Fruit fly (Drosophila melanogaster): ENCODE results near the gene Desat2.

Gene Desat2

dm6 chr3R:12435948-12436347 is at the start of gene Desat2:
Desat2 (plus strand) TSS chr3R:12436248.
- no peak for TF ChIP-seq pan (optimal IDR thresholded peaks at IDR 0.05)
- no peak for TF ChIP-seq psq (optimal IDR thresholded peaks at IDR 0.05)
- TF ChIP-seq usp (GFP tag; optimal IDR thresholded peaks at IDR 0.05), result no peak
- TF ChIP-seq CG8478 (optimal IDR thresholded peaks at IDR 0.05), result no peak
- TF ChIP-seq EcR (GFP tag; optimal IDR thresholded peaks at IDR 0.05), result no peak
- TF ChIP-seq Dll (optimal IDR thresholded peaks at IDR 0.05), result no peak

- TF ChIP-seq CG8478 (optimal IDR thresholded peaks at IDR 0.05) (no peak), EcR (GFP tag; optimal IDR thresholded peaks at IDR 0.05) (no peak), usp (GFP tag; optimal IDR thresholded peaks at IDR 0.05) (no peak), pan (optimal IDR thresholded peaks at IDR 0.05) (no peak), psq (optimal IDR thresholded peaks at IDR 0.05) (no peak), Dll (optimal IDR thresholded peaks at IDR 0.05) (no peak)
Observed at dm6 chr3R:12386965-12387364, 49.1 kb upstream of the Desat2 start, which contains the start of gene CG33098. CG33098 (plus strand) TSS chr3R:12387188.

dm6 chr3R:12395880-12396279 is 40.2 kb upstream of the Desat2 start, which contains the start of the genes CG10096 and CG10097:
CG10096 (minus strand) TSS chr3R:12395980.
CG10097 (minus strand) TSS chr3R:12395980.
- no peak for TF ChIP-seq Dll (optimal IDR thresholded peaks at IDR 0.05)
- no peak for TF ChIP-seq CG8478 (optimal IDR thresholded peaks at IDR 0.05)
- TF ChIP-seq EcR (GFP tag; optimal IDR thresholded peaks at IDR 0.05), result no peak
- no peak for TF ChIP-seq usp (GFP tag; optimal IDR thresholded peaks at IDR 0.05)
- TF ChIP-seq psq (optimal IDR thresholded peaks at IDR 0.05), result no peak
- TF ChIP-seq pan (optimal IDR thresholded peaks at IDR 0.05), result no peak

dm6 chr3R:12398054-12398453 is 38.0 kb upstream of the Desat2 start:
- TF ChIP-seq usp (GFP tag; optimal IDR thresholded peaks at IDR 0.05) (no peak), pan (optimal IDR thresholded peaks at IDR 0.05) (no peak), EcR (GFP tag; optimal IDR thresholded peaks at IDR 0.05) (no peak)

- TF ChIP-seq pan (optimal IDR thresholded peaks at IDR 0.05) (no peak), CG8478 (optimal IDR thresholded peaks at IDR 0.05) (no peak), Dll (optimal IDR thresholded peaks at IDR 0.05) (no peak), psq (optimal IDR thresholded peaks at IDR 0.05) (no peak), usp (GFP tag; optimal IDR thresholded peaks at IDR 0.05) (no peak), EcR (GFP tag; optimal IDR thresholded peaks at IDR 0.05) (no peak)
Observed at dm6 chr3R:12398620-12399247, 37.3 kb upstream of the Desat2 start, which contains the start of gene Cyp9f3. Cyp9f3 (minus strand) TSS chr3R:12398929.

- TF ChIP-seq pan (optimal IDR thresholded peaks at IDR 0.05), result no peak
- TF ChIP-seq CG8478 (optimal IDR thresholded peaks at IDR 0.05), result no peak
Observed at dm6 chr3R:12401672-12402296, 34.3 kb upstream of the Desat2 start, which contains the start of gene DNAlig3. DNAlig3 (minus strand) TSS chr3R:12401839.

dm6 chr3R:12402935-12403334 is 33.1 kb upstream of the Desat2 start:
- TF ChIP-seq EcR (GFP tag; optimal IDR thresholded peaks at IDR 0.05) (no peak), pan (optimal IDR thresholded peaks at IDR 0.05) (no peak), psq (optimal IDR thresholded peaks at IDR 0.05) (no peak)

dm6 chr3R:12405134-12405533 is 30.9 kb upstream of the Desat2 start:
- no peak for TF ChIP-seq EcR (GFP tag; optimal IDR thresholded peaks at IDR 0.05)
- TF ChIP-seq usp (GFP tag; optimal IDR thresholded peaks at IDR 0.05), result no peak
- TF ChIP-seq psq (optimal IDR thresholded peaks at IDR 0.05), result no peak
- no peak for TF ChIP-seq pan (optimal IDR thresholded peaks at IDR 0.05)
- TF ChIP-seq CG8478 (optimal IDR thresholded peaks at IDR 0.05), result no peak
- no peak for TF ChIP-seq Dll (optimal IDR thresholded peaks at IDR 0.05)

- TF ChIP-seq psq (optimal IDR thresholded peaks at IDR 0.05) (no peak), EcR (GFP tag; optimal IDR thresholded peaks at IDR 0.05) (no peak), pan (optimal IDR thresholded peaks at IDR 0.05) (no peak), Dll (optimal IDR thresholded peaks at IDR 0.05) (no peak), CG8478 (optimal IDR thresholded peaks at IDR 0.05) (no peak), usp (GFP tag; optimal IDR thresholded peaks at IDR 0.05) (no peak)
Observed at dm6 chr3R:12405928-12406234, 30.2 kb upstream of the Desat2 start, which contains the start of gene Cyp9f2. Cyp9f2 (minus strand) TSS chr3R:12406028.

- TF ChIP-seq psq (optimal IDR thresholded peaks at IDR 0.05), result no peak
- TF ChIP-seq usp (GFP tag; optimal IDR thresholded peaks at IDR 0.05), result no peak
- no peak for TF ChIP-seq EcR (GFP tag; optimal IDR thresholded peaks at IDR 0.05)
- TF ChIP-seq Dll (optimal IDR thresholded peaks at IDR 0.05), result no peak
- no peak for TF ChIP-seq CG8478 (optimal IDR thresholded peaks at IDR 0.05)
- no peak for TF ChIP-seq pan (optimal IDR thresholded peaks at IDR 0.05)
Observed at dm6 chr3R:12406235-12407196, 29.5 kb upstream of the Desat2 start, which contains the start of gene CG5167. CG5167 (plus strand) TSS chr3R:12406532.

- TF ChIP-seq psq (optimal IDR thresholded peaks at IDR 0.05), result no peak
- no peak for TF ChIP-seq usp (GFP tag; optimal IDR thresholded peaks at IDR 0.05)
- no peak for TF ChIP-seq pan (optimal IDR thresholded peaks at IDR 0.05)
- no peak for TF ChIP-seq EcR (GFP tag; optimal IDR thresholded peaks at IDR 0.05)
Observed at dm6 chr3R:12408160-12408559, 27.9 kb upstream of the Desat2 start, which contains the start of gene CG5196. CG5196 (plus strand) TSS chr3R:12408316.

dm6 chr3R:12411449-12411848 is 24.6 kb upstream of the Desat2 start:
- TF ChIP-seq usp (GFP tag; optimal IDR thresholded peaks at IDR 0.05) (no peak), psq (optimal IDR thresholded peaks at IDR 0.05) (no peak), EcR (GFP tag; optimal IDR thresholded peaks at IDR 0.05) (no peak), pan (optimal IDR thresholded peaks at IDR 0.05) (no peak), CG8478 (optimal IDR thresholded peaks at IDR 0.05) (no peak), Dll (optimal IDR thresholded peaks at IDR 0.05) (no peak)

All from whole organism.